Worm (Caenorhabditis elegans) whole organism, late embryonic: ENCODE data around the gene Y32H12A.8.
A peak's percentile ranks its signal among the peaks of the same experiment; 100 is the strongest.

Experiments
- K09A11.1 ChIP-seq: sonication (generic microtip); optimal IDR thresholded peaks from 2 replicates; lab custom pipeline; 2017; ENCODE audit warnings: antibody characterized with exemption, mild to moderate bottlenecking, missing genetic modification characterization, missing compliant biosample characterization; ENCODE audit not compliant: insufficient read depth
- ceh-14 ChIP-seq: sonication (generic microtip); optimal IDR thresholded peaks from 2 replicates; lab custom pipeline; 2016; ENCODE audit warnings: missing genotype, missing genetic modification characterization, missing compliant biosample characterization
- ceh-18 ChIP-seq: sonication (generic microtip); optimal IDR thresholded peaks from 2 replicates; lab custom pipeline; 2016; ENCODE audit warnings: missing genetic modification characterization, missing compliant biosample characterization
- ceh-2 ChIP-seq: sonication (generic microtip); optimal IDR thresholded peaks from 2 replicates; lab custom pipeline; 2016; ENCODE audit warnings: missing genotype, missing genetic modification characterization, missing compliant biosample characterization
- ceh-22 ChIP-seq: sonication (generic microtip); optimal IDR thresholded peaks from 2 replicates; lab custom pipeline; 2017; ENCODE audit warnings: missing biosample characterization, missing genetic modification characterization
- ceh-30 ChIP-seq: fragments of 150-350 bp; optimal IDR thresholded peaks from 2 replicates; lab custom pipeline; 2014; ENCODE audit warnings: missing biosample characterization, missing genetic modification characterization
- ceh-31 ChIP-seq: sonication (generic microtip); optimal IDR thresholded peaks from 2 replicates; lab custom pipeline; 2016; ENCODE audit warnings: missing genetic modification characterization, missing compliant biosample characterization
- ceh-34 ChIP-seq: sonication (generic microtip); optimal IDR thresholded peaks from 2 replicates; lab custom pipeline; 2016; ENCODE audit warnings: mild to moderate bottlenecking, missing genetic modification characterization, missing compliant biosample characterization
- ceh-48 ChIP-seq: sonication (generic microtip); optimal IDR thresholded peaks from 2 replicates; lab custom pipeline; 2016; ENCODE audit warnings: missing genetic modification characterization, inconsistent platforms, missing compliant biosample characterization
- ceh-9 ChIP-seq: sonication (generic microtip); optimal IDR thresholded peaks from 2 replicates; lab custom pipeline; 2016; ENCODE audit warnings: mild to moderate bottlenecking, missing genetic modification characterization, inconsistent platforms, missing compliant biosample characterization
- che-1 ChIP-seq: sonication (generic microtip); optimal IDR thresholded peaks from 2 replicates; lab custom pipeline; 2016; ENCODE audit warnings: mild to moderate bottlenecking, missing genetic modification characterization, missing compliant biosample characterization
- dmd-4 ChIP-seq: sonication (generic microtip); optimal IDR thresholded peaks from 2 replicates; lab custom pipeline; 2016; ENCODE audit warnings: borderline replicate concordance, missing genetic modification characterization, missing compliant biosample characterization
- dve-1 ChIP-seq: sonication (generic microtip); optimal IDR thresholded peaks from 2 replicates; lab custom pipeline; 2017; ENCODE audit warnings: antibody characterized with exemption, mild to moderate bottlenecking, missing genetic modification characterization, missing compliant biosample characterization
- elt-2 ChIP-seq: sonication (generic microtip); optimal IDR thresholded peaks from 2 replicates; lab custom pipeline; 2016; ENCODE audit warnings: missing genetic modification reagents, missing genetic modification characterization, missing compliant biosample characterization
- ets-4 ChIP-seq: sonication (generic microtip); optimal IDR thresholded peaks from 2 replicates; lab custom pipeline; 2016; ENCODE audit warnings: missing genetic modification characterization, missing compliant biosample characterization
- fkh-10 ChIP-seq: fragments of 150-350 bp; optimal IDR thresholded peaks from 2 replicates; lab custom pipeline; 2014; ENCODE audit warnings: missing biosample characterization, missing genetic modification reagents, missing genetic modification characterization
- fkh-6 ChIP-seq: sonication (generic microtip); optimal IDR thresholded peaks from 2 replicates; lab custom pipeline; 2016; ENCODE audit warnings: missing genetic modification characterization, missing compliant biosample characterization
- gmeb-2 ChIP-seq: sonication (generic microtip); optimal IDR thresholded peaks from 2 replicates; lab custom pipeline; 2016; ENCODE audit warnings: missing genetic modification characterization, inconsistent platforms, missing compliant biosample characterization
- hlh-30 ChIP-seq: sonication (generic microtip); optimal IDR thresholded peaks from 2 replicates; lab custom pipeline; 2017; ENCODE audit warnings: antibody characterized with exemption, missing genetic modification characterization, missing compliant biosample characterization; ENCODE audit not compliant: insufficient read depth
- hlh-6 ChIP-seq: sonication (generic microtip); optimal IDR thresholded peaks from 2 replicates; lab custom pipeline; 2016; ENCODE audit warnings: missing genotype, missing genetic modification characterization, missing compliant biosample characterization
- hlh-8 ChIP-seq: sonication (generic microtip); optimal IDR thresholded peaks from 2 replicates; lab custom pipeline; 2016; ENCODE audit warnings: missing genotype, missing genetic modification characterization, missing compliant biosample characterization
- lim-6 ChIP-seq: sonication (generic microtip); optimal IDR thresholded peaks from 2 replicates; lab custom pipeline; 2016; ENCODE audit warnings: missing genetic modification characterization, missing compliant biosample characterization
- lin-11 ChIP-seq: fragments of 200-800 bp; sonication (Bioruptor generic); optimal IDR thresholded peaks from 2 replicates; lab custom pipeline; 2018; ENCODE audit warnings: mild to moderate bottlenecking, missing genetic modification characterization, missing compliant biosample characterization
- nfya-1 ChIP-seq: sonication (generic microtip); optimal IDR thresholded peaks from 2 replicates; lab custom pipeline; 2017; ENCODE audit warnings: missing genetic modification characterization, mild to moderate bottlenecking, missing compliant biosample characterization, antibody characterized with exemption, moderate library complexity
- pha-2 ChIP-seq: sonication (generic microtip); optimal IDR thresholded peaks from 2 replicates; lab custom pipeline; 2017; ENCODE audit warnings: mild to moderate bottlenecking, missing genetic modification characterization, missing compliant biosample characterization
- ref-2 ChIP-seq: sonication (generic microtip); optimal IDR thresholded peaks from 2 replicates; lab custom pipeline; 2016; ENCODE audit warnings: missing genetic modification characterization, missing compliant biosample characterization
- rnt-1 ChIP-seq: sonication (generic microtip); optimal IDR thresholded peaks from 2 replicates; lab custom pipeline; 2016; ENCODE audit warnings: missing genetic modification characterization, missing compliant biosample characterization
- sdc-2 ChIP-seq: sonication (generic microtip); optimal IDR thresholded peaks from 2 replicates; lab custom pipeline; 2016; ENCODE audit warnings: missing genotype, missing genetic modification characterization, missing compliant biosample characterization
- sox-4 ChIP-seq: sonication (generic microtip); optimal IDR thresholded peaks from 2 replicates; lab custom pipeline; 2017; ENCODE audit warnings: mild to moderate bottlenecking, missing genetic modification characterization, inconsistent platforms, missing compliant biosample characterization
- syd-9 ChIP-seq: sonication (generic microtip); optimal IDR thresholded peaks from 2 replicates; lab custom pipeline; 2016; ENCODE audit warnings: mild to moderate bottlenecking, missing genetic modification characterization, moderate library complexity, missing compliant biosample characterization
- tbx-2 ChIP-seq: sonication (generic microtip); optimal IDR thresholded peaks from 2 replicates; lab custom pipeline; 2016; ENCODE audit warnings: missing genetic modification characterization, missing compliant biosample characterization
- tbx-7 ChIP-seq: sonication (generic microtip); optimal IDR thresholded peaks from 2 replicates; lab custom pipeline; 2016; ENCODE audit warnings: missing genotype, missing genetic modification characterization, missing compliant biosample characterization
- unc-3 ChIP-seq, 2 experiments: fragments of 200-800 bp in 1 of 2; sonication (Bioruptor generic) in 1 of 2; sonication (generic microtip) in 1 of 2; conservative IDR thresholded peaks in 1 of 2; optimal IDR thresholded peaks in 1 of 2; 2 replicates each; pipeline versions ENCODE4 v1.3.6 to Lab custom; 2016 to 2022; ENCODE audit warnings: missing compliant biosample characterization in 2 of 2, missing genetic modification characterization in 2 of 2, missing genetic modification reagents in 1 of 2
- unc-42 ChIP-seq: sonication (generic microtip); optimal IDR thresholded peaks from 2 replicates; lab custom pipeline; 2016; ENCODE audit warnings: missing genotype, missing genetic modification characterization, missing compliant biosample characterization
- unc-55 ChIP-seq: sonication (generic microtip); optimal IDR thresholded peaks from 2 replicates; lab custom pipeline; 2017; ENCODE audit warnings: missing biosample characterization, missing genetic modification reagents, missing genetic modification characterization
- unc-86 ChIP-seq: sonication (generic microtip); optimal IDR thresholded peaks from 2 replicates; lab custom pipeline; 2016; ENCODE audit warnings: missing genetic modification characterization, missing compliant biosample characterization
- zip-5 ChIP-seq: sonication (generic microtip); optimal IDR thresholded peaks from 2 replicates; lab custom pipeline; 2016; ENCODE audit warnings: missing genetic modification characterization, missing compliant biosample characterization

The Y32H12A.8 gene

ce11 chrIII:5448177-5448576, 42.3 kb upstream of the Y32H12A.8 start, which contains the start of gene skpt-1:
Gene skpt-1 (minus strand): TSS chrIII:5448395.
- TF ChIP-seq nfya-1 (tag; lab: Kevin White, UChicago) (peak; percentile 8), unc-42 (peak; percentile 2), hlh-30 (no peak), elt-2 (tag; lab: Kevin White, UChicago) (peak; percentile 4), tbx-2 (tag; lab: Kevin White, UChicago) (peak; percentile 9), ceh-22 (tag; lab: Kevin White, UChicago) (no peak)

ce11 chrIII:5442711-5443253, 36.9 kb upstream of the Y32H12A.8 start, which contains the start of the genes T24G10.2 and disl-2:
Gene T24G10.2 (minus strand): TSS chrIII:5442761.
Gene disl-2 (plus strand): TSS chrIII:5443167.
- TF ChIP-seq ceh-18 (tag; lab: Kevin White, UChicago) (peak; percentile 4), ceh-31 (tag; lab: Kevin White, UChicago) (peak; percentile 30), fkh-6 (tag; lab: Kevin White, UChicago) (no peak), nfya-1 (tag; lab: Kevin White, UChicago) (peak; percentile 62), sox-4 (tag; lab: Kevin White, UChicago) (no peak)

ce11 chrIII:5440540-5440939, 34.7 kb upstream of the Y32H12A.8 start, which contains the start of gene W03A5.6:
Gene W03A5.6 (minus strand): TSS chrIII:5440640.
- TF ChIP-seq pha-2 (tag; lab: Kevin White, UChicago) (no peak), hlh-6 (tag; lab: Kevin White, UChicago) (no peak), dve-1 (no peak), sox-4 (tag; lab: Kevin White, UChicago) (no peak), ceh-48 (tag; lab: Kevin White, UChicago) (no peak), unc-42 (no peak), unc-3 (GFP tag; conservative IDR thresholded peaks at IDR 0.05; lab: Robert Waterston, UW) (no peak), unc-3 (tag; optimal IDR thresholded peaks at IDR 0.05; lab: Kevin White, UChicago) (no peak), tbx-7 (tag; lab: Kevin White, UChicago) (no peak), ceh-30 (no peak), dmd-4 (tag; lab: Kevin White, UChicago) (no peak), lin-11 (tag; lab: Kevin White, UChicago) (no peak), fkh-10 (GFP tag; lab: Kevin White, UChicago) (no peak), ref-2 (tag; lab: Kevin White, UChicago) (no peak), sdc-2 (tag; lab: Kevin White, UChicago) (no peak), che-1 (tag; lab: Kevin White, UChicago) (no peak), ceh-9 (tag; lab: Kevin White, UChicago) (no peak), syd-9 (tag; lab: Kevin White, UChicago) (no peak), ets-4 (tag; lab: Kevin White, UChicago) (no peak)

- TF ChIP-seq unc-42 (no peak), gmeb-2 (tag; lab: Kevin White, UChicago) (no peak), unc-86 (no peak), lim-6 (tag; lab: Kevin White, UChicago) (no peak), K09A11.1 (tag; lab: Kevin White, UChicago) (no peak), rnt-1 (tag; lab: Kevin White, UChicago) (no peak), unc-3 (GFP tag; conservative IDR thresholded peaks at IDR 0.05; lab: Robert Waterston, UW) (no peak), unc-3 (tag; optimal IDR thresholded peaks at IDR 0.05; lab: Kevin White, UChicago) (no peak), elt-2 (tag; lab: Kevin White, UChicago) (peak; percentile 13), ceh-34 (peak; percentile 51), ceh-2 (no peak), hlh-8 (tag; lab: Kevin White, UChicago) (no peak), ceh-14 (no peak), unc-55 (GFP tag; lab: Kevin White, UChicago) (peak; percentile 26), zip-5 (tag; lab: Kevin White, UChicago) (no peak)
These were observed 32.2 kb upstream of the Y32H12A.8 start for ce11 chrIII:5438064-5438463.
